Worm (Caenorhabditis elegans): ENCODE results near the gene T13A10.1.

The T13A10.1 gene

ce11 chrIV:6290741-6291140 lies 14.9 kb downstream of the T13A10.1 start, which contains the start of gene srv-24:
srv-24 (minus strand) TSS chrIV:6290841.
- TF ChIP-seq pha-4 (tag; optimal IDR thresholded peaks at IDR 0.05): no peak
- no peak for TF ChIP-seq ceh-82 (tag; optimal IDR thresholded peaks at IDR 0.05)

DNA sequence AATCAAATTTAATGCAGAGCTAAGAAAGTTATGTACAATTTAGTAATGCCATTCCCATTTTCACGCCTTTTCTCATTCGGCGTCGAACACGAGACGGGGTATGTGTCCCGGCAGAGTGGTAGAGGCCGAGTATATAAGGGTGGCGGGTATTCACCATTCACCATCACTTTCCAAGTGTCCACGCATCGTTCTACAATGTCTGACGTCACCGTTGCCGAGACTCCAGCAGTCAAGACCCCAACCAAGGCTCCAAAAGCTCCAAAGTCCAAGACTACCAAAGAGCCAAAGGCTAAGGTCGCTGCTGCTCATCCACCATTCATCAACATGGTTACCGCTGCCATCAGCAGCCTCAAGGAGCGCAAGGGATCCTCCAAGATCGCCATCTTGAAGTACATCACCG lies 18.2 kb downstream of the T13A10.1 start, which contains the start of gene hil-2:
hil-2 (plus strand) TSS at position 160 of the 400 bp plus-strand sequence.
- TF ChIP-seq egl-27 (tag; optimal IDR thresholded peaks at IDR 0.05) (no peak), egl-5 (tag; optimal IDR thresholded peaks at IDR 0.05) (no peak), lin-39 (tag; optimal IDR thresholded peaks at IDR 0.05) (peak; percentile 23), ZK546.5 (tag; optimal IDR thresholded peaks at IDR 0.05) (no peak), nhr-77 (tag; optimal IDR thresholded peaks at IDR 0.05) (no peak), ama-1 (optimal IDR thresholded peaks at IDR 0.05) (no peak), pqm-1 (tag; optimal IDR thresholded peaks at IDR 0.05) (no peak), lsy-12 (tag; optimal IDR thresholded peaks at IDR 0.05) (no peak)

ce11 chrIV:6298253-6298652 lies 22.4 kb downstream of the T13A10.1 start, which contains the start of gene srv-27:
srv-27 (minus strand) TSS chrIV:6298353.
- no peak for TF ChIP-seq unc-62 (GFP tag; optimal IDR thresholded peaks at IDR 0.05)
- no peak for TF ChIP-seq lin-39 (tag; optimal IDR thresholded peaks at IDR 0.05)
- TF ChIP-seq fkh-10 (GFP tag; optimal IDR thresholded peaks at IDR 0.05): no peak
- no peak for TF ChIP-seq mml-1 (tag; optimal IDR thresholded peaks at IDR 0.05)
- no peak for TF ChIP-seq fkh-2 (tag; optimal IDR thresholded peaks at IDR 0.05)
- no peak for TF ChIP-seq egl-5 (tag; optimal IDR thresholded peaks at IDR 0.05)
- TF ChIP-seq sea-2 (GFP tag; optimal IDR thresholded peaks at IDR 0.05): no peak

- no peak for TF ChIP-seq unc-39 (tag; optimal IDR thresholded peaks at IDR 0.05)
- no peak for TF ChIP-seq ama-1 (optimal IDR thresholded peaks at IDR 0.05)
- TF ChIP-seq mdl-1 (tag; optimal IDR thresholded peaks at IDR 0.05): no peak
- no peak for TF ChIP-seq sea-2 (GFP tag; optimal IDR thresholded peaks at IDR 0.05)
- TF ChIP-seq mml-1 (tag; optimal IDR thresholded peaks at IDR 0.05): no peak
- no peak for TF ChIP-seq ceh-16 (tag; optimal IDR thresholded peaks at IDR 0.05)
- TF ChIP-seq nhr-67 (tag; optimal IDR thresholded peaks at IDR 0.05): no peak
- TF ChIP-seq nhr-23 (tag; optimal IDR thresholded peaks at IDR 0.05): no peak
- no peak for TF ChIP-seq pha-4 (tag; optimal IDR thresholded peaks at IDR 0.05)
- TF ChIP-seq aly-2 (tag; optimal IDR thresholded peaks at IDR 0.05): no peak
- TF ChIP-seq nhr-77 (tag; optimal IDR thresholded peaks at IDR 0.05): no peak
- no peak for TF ChIP-seq fos-1 (tag; optimal IDR thresholded peaks at IDR 0.05)
- no peak for TF ChIP-seq nhr-12 (tag; optimal IDR thresholded peaks at IDR 0.05)
- TF ChIP-seq egl-5 (tag; optimal IDR thresholded peaks at IDR 0.05): no peak
- no peak for TF ChIP-seq ceh-82 (tag; optimal IDR thresholded peaks at IDR 0.05)
- TF ChIP-seq egl-27 (tag; optimal IDR thresholded peaks at IDR 0.05): no peak
- no peak for TF ChIP-seq nfya-1 (tag; optimal IDR thresholded peaks at IDR 0.05; ENCODE audit: insufficient read depth)
- TF ChIP-seq lsy-12 (tag; optimal IDR thresholded peaks at IDR 0.05): no peak
These were observed 23.6 kb downstream of the T13A10.1 start for ce11 chrIV:6299523-6299922.

ce11 chrIV:6301764-6302163 lies 25.9 kb downstream of the T13A10.1 start, which contains the start of gene srv-26:
srv-26 (minus strand) TSS chrIV:6301864.
- TF ChIP-seq eor-1 (tag; optimal IDR thresholded peaks at IDR 0.05) (no peak), fkh-10 (GFP tag; optimal IDR thresholded peaks at IDR 0.05) (no peak), snpc-4 (tag; optimal IDR thresholded peaks at IDR 0.05) (no peak), nhr-43 (tag; optimal IDR thresholded peaks at IDR 0.05; ENCODE audit: poor library complexity, severe bottlenecking) (no peak), fkh-2 (tag; optimal IDR thresholded peaks at IDR 0.05) (no peak), tbx-2 (tag; optimal IDR thresholded peaks at IDR 0.05) (no peak), ZK546.5 (tag; optimal IDR thresholded peaks at IDR 0.05) (no peak), fos-1 (tag; optimal IDR thresholded peaks at IDR 0.05) (no peak), ceh-9 (tag; optimal IDR thresholded peaks at IDR 0.05) (no peak), elt-1 (tag; optimal IDR thresholded peaks at IDR 0.05) (no peak), R02D3.7 (tag; optimal IDR thresholded peaks at IDR 0.05) (no peak), skn-1 (tag; optimal IDR thresholded peaks at IDR 0.05) (no peak), lin-39 (tag; optimal IDR thresholded peaks at IDR 0.05) (no peak), daf-12 (tag; optimal IDR thresholded peaks at IDR 0.05) (no peak), nhr-12 (tag; optimal IDR thresholded peaks at IDR 0.05) (no peak)

DNA sequence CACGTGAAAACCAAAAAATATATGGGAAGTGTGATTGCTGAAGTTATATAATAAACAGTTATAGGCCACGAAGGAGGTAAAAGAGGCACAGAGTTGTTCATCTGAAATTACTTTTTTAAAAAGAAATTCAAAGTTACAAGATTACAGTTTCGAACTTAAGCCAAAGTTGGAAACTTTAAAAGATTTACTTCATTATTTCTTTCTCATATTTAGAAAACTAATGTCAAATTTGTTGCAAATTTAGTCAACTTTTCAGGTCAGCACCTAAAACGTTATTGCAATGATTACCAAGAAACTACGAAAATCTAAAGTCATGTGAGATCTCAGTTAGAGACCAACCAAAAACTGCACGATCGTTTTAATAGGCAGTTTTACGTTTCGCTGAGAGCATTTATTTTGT lies 27.8 kb downstream of the T13A10.1 start, which contains the start of gene srv-25:
srv-25 (minus strand) TSS at position 101 of the 400 bp plus-strand sequence.
- TF ChIP-seq nhr-76 (tag; optimal IDR thresholded peaks at IDR 0.05): no peak
- no peak for TF ChIP-seq lsy-12 (tag; optimal IDR thresholded peaks at IDR 0.05)
- no peak for TF ChIP-seq egl-27 (tag; optimal IDR thresholded peaks at IDR 0.05)
- TF ChIP-seq mdl-1 (tag; optimal IDR thresholded peaks at IDR 0.05): no peak
- TF ChIP-seq fos-1 (tag; optimal IDR thresholded peaks at IDR 0.05): no peak
- TF ChIP-seq fkh-10 (GFP tag; optimal IDR thresholded peaks at IDR 0.05): no peak
- TF ChIP-seq unc-39 (tag; optimal IDR thresholded peaks at IDR 0.05): no peak
- TF ChIP-seq pha-4 (tag; optimal IDR thresholded peaks at IDR 0.05): no peak
- TF ChIP-seq ceh-28 (tag; optimal IDR thresholded peaks at IDR 0.05): no peak

Data from whole organism, L3 larva.